Worm (Caenorhabditis elegans): ENCODE data around the gene C16C10.2.

C16C10.2 gene

ce11 chrIII:4221527-4221926 is 43.1 kb upstream of the C16C10.2 start:
- TF ChIP-seq mdl-1 (tag; optimal IDR thresholded peaks at IDR 0.05) (peak in 1 of 2 experiments; percentile 16), unc-39 (tag; optimal IDR thresholded peaks at IDR 0.05) (no peak), zag-1 (tag; optimal IDR thresholded peaks at IDR 0.05) (no peak), mbf-1 (tag; optimal IDR thresholded peaks at IDR 0.05) (no peak), ztf-4 (tag; optimal IDR thresholded peaks at IDR 0.05) (no peak), nhr-12 (tag; optimal IDR thresholded peaks at IDR 0.05) (no peak)

- TF ChIP-seq crh-2 (tag; optimal IDR thresholded peaks at IDR 0.05) (peak; percentile 5), lsy-2 (tag; optimal IDR thresholded peaks at IDR 0.05) (peak in 1 of 2 experiments; percentile 27), C34F6.9 (tag; optimal IDR thresholded peaks at IDR 0.05) (peak; percentile 39), aly-2 (tag; optimal IDR thresholded peaks at IDR 0.05) (no peak), nhr-237 (tag; optimal IDR thresholded peaks at IDR 0.05) (no peak)
Measured at ce11 chrIII:4220864-4221263, 42.4 kb upstream of the C16C10.2 start.

ce11 chrIII:4210661-4211060 is 32.2 kb upstream of the C16C10.2 start:
- no peak for TF ChIP-seq blmp-1 (tag; optimal IDR thresholded peaks at IDR 0.05; ENCODE audit: insufficient read depth)
- no peak for TF ChIP-seq nhr-11 (tag; optimal IDR thresholded peaks at IDR 0.05)
- TF ChIP-seq lsy-2 (tag; optimal IDR thresholded peaks at IDR 0.05), result no peak
- TF ChIP-seq ceh-82 (tag; optimal IDR thresholded peaks at IDR 0.05), result no peak
- no peak for TF ChIP-seq nhr-23 (tag; optimal IDR thresholded peaks at IDR 0.05)
- no peak for TF ChIP-seq unc-39 (tag; optimal IDR thresholded peaks at IDR 0.05)
- no peak for TF ChIP-seq sma-3 (GFP tag; optimal IDR thresholded peaks at IDR 0.05)
- TF ChIP-seq snpc-4 (tag; optimal IDR thresholded peaks at IDR 0.05), result no peak
- no peak for TF ChIP-seq nhr-25 (tag; optimal IDR thresholded peaks at IDR 0.05)
- TF ChIP-seq gmeb-1 (tag; optimal IDR thresholded peaks at IDR 0.05), result no peak
- no peak for TF ChIP-seq alr-1 (tag; optimal IDR thresholded peaks at IDR 0.05)
- no peak for TF ChIP-seq skn-1 (tag; optimal IDR thresholded peaks at IDR 0.05)
- TF ChIP-seq zag-1 (tag; optimal IDR thresholded peaks at IDR 0.05), result no peak

- TF ChIP-seq ceh-16 (tag; optimal IDR thresholded peaks at IDR 0.05), result no peak
Measured at ce11 chrIII:4209188-4209587, 30.7 kb upstream of the C16C10.2 start, which contains the start of gene phlp-2. phlp-2 (plus strand) TSS chrIII:4209488.

- no peak for TF ChIP-seq ztf-1 (GFP tag; conservative IDR thresholded peaks at IDR 0.05)
- no peak for TF ChIP-seq ceh-16 (tag; optimal IDR thresholded peaks at IDR 0.05)
- peak; percentile 8 for TF ChIP-seq nhr-129 (tag; optimal IDR thresholded peaks at IDR 0.05)
- TF ChIP-seq F13H6.1 (tag; optimal IDR thresholded peaks at IDR 0.05), result no peak
- no peak for TF ChIP-seq sem-4 (tag; optimal IDR thresholded peaks at IDR 0.05)
Measured at ce11 chrIII:4208210-4208609, 29.7 kb upstream of the C16C10.2 start.

ce11 chrIII:4205751-4206327 is 27.4 kb upstream of the C16C10.2 start, which contains the start of gene R74.8:
R74.8 (plus strand) TSS chrIII:4206277.
- TF ChIP-seq ztf-1 (GFP tag; conservative IDR thresholded peaks at IDR 0.05) (no peak), lin-11 (tag; optimal IDR thresholded peaks at IDR 0.05) (no peak), aly-2 (tag; optimal IDR thresholded peaks at IDR 0.05) (no peak), elt-1 (tag; optimal IDR thresholded peaks at IDR 0.05) (no peak), unc-55 (GFP tag; optimal IDR thresholded peaks at IDR 0.05) (peak; percentile 37), ztf-4 (tag; optimal IDR thresholded peaks at IDR 0.05) (no peak), ama-1 (optimal IDR thresholded peaks at IDR 0.05) (no peak), lsy-2 (tag; optimal IDR thresholded peaks at IDR 0.05) (peak in 1 of 2 experiments; percentile 15), C34F6.9 (tag; optimal IDR thresholded peaks at IDR 0.05) (no peak), skn-1 (tag; optimal IDR thresholded peaks at IDR 0.05) (no peak), blmp-1 (tag; optimal IDR thresholded peaks at IDR 0.05; ENCODE audit: insufficient read depth) (peak; percentile 24), dmd-4 (tag; optimal IDR thresholded peaks at IDR 0.05) (no peak), nhr-21 (tag; optimal IDR thresholded peaks at IDR 0.05) (no peak), unc-39 (tag; optimal IDR thresholded peaks at IDR 0.05) (no peak), sem-4 (tag; optimal IDR thresholded peaks at IDR 0.05) (no peak)

Measured in whole organism, L2 larva.